Fruit fly (Drosophila melanogaster): ENCODE results near the gene CG6276.

CG6276 gene

DNA sequence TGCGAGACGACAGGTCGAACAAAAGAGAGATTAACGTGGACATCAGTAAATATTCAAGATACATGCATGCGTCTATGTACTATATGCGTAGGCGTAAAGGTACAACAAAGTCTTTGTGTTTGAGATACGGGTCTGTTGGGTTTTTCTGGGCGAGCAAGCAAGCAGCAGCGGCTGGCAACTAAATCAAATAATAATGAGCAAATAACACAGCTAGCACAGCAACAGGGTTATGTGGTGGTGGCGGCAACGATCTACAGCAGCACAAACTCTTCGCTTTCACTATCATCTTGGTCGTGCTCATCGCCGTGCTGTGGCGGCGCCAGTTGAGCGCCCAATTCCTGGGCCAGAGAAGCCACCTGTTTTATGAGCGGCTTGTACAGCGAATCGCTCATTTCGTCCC lies 34.1 kb upstream of the CG6276 start (continued):
- TF ChIP-seq CG12299 (tag; optimal IDR thresholded peaks at IDR 0.05) (no peak), fd3F (GFP tag; optimal IDR thresholded peaks at IDR 0.05) (no peak), CG2199 (GFP tag; IDR thresholded peaks at IDR 0.05) (0 out of 3 replicates have a peak, but pooled peaks have one; percentile 35), CG18599 (GFP tag; optimal IDR thresholded peaks at IDR 0.05) (peak; percentile 20), CG12071 (GFP tag; optimal IDR thresholded peaks at IDR 0.05) (peak; percentile 27), CG6683 (GFP tag; optimal IDR thresholded peaks at IDR 0.05) (no peak), Pdp1 (GFP tag; optimal IDR thresholded peaks at IDR 0.05) (no peak), Hmr (GFP tag; optimal IDR thresholded peaks at IDR 0.05) (peak; percentile 25), CG6813 (GFP tag; optimal IDR thresholded peaks at IDR 0.05) (peak; percentile 44), CG1603 (tag; optimal IDR thresholded peaks at IDR 0.05) (no peak), jigr1 (GFP tag; IDR thresholded peaks at IDR 0.05) (no peak), p53 (GFP tag; optimal IDR thresholded peaks at IDR 0.05) (no peak), Meics (GFP tag; optimal IDR thresholded peaks at IDR 0.05) (peak; percentile 5), bcd (GFP tag; optimal IDR thresholded peaks at IDR 0.05) (no peak), NK7.1 (GFP tag; optimal IDR thresholded peaks at IDR 0.05) (no peak), pros (GFP tag; optimal IDR thresholded peaks at IDR 0.05) (no peak), CHES-1-like (GFP tag; optimal IDR thresholded peaks at IDR 0.05) (no peak)

DNA sequence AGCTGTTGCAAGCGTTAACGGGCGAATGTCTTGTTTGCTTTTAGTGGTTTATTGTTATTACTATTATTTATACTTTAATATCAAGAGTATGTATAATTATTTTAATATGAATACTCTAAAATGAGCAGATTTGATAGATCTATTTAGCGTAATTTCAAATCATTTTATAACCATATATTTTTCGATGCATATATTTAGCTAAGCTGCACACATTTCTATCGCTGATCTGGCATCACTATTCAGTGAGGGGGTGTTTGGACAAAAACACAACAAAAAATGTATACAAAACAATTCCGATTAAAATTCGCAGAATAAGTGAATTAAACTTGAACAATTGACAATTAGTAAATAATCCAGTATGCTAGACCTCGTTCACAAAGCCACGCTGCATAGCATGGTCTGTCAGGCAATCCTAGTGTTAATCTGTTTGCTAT lies 31.1 kb upstream of the CG6276 start, which contains the start of the genes Trs33 and Tmtc4:
Gene Trs33 (minus strand): TSS at position 3 of the 434 bp plus-strand sequence.
Gene Tmtc4 (plus strand): TSS at position 233 of the 434 bp plus-strand sequence.
- TF ChIP-seq CG43689 (GFP tag; IDR thresholded peaks at IDR 0.05) = no peak
- peak in 1 of 2 experiments; percentile 2 for TF ChIP-seq insv (GFP tag; optimal IDR thresholded peaks at IDR 0.05)
- no peak for TF ChIP-seq eyg (GFP tag; optimal IDR thresholded peaks at IDR 0.05)
- no peak for TF ChIP-seq br (optimal IDR thresholded peaks at IDR 0.05)
- TF ChIP-seq YL-1 (GFP tag; optimal IDR thresholded peaks at IDR 0.05) = peak; percentile 11
- TF ChIP-seq CG14050 (GFP tag; IDR thresholded peaks at IDR 0.05) = no peak
- TF ChIP-seq Eip74EF (GFP tag; optimal IDR thresholded peaks at IDR 0.05) = peak in 1 of 2 experiments; percentile 17
- no peak for TF ChIP-seq cato (GFP tag; optimal IDR thresholded peaks at IDR 0.05; ENCODE audit: borderline replicate concordance)
- TF ChIP-seq vvl (GFP tag; IDR thresholded peaks at IDR 0.05) = peak; percentile 71
- no peak for TF ChIP-seq fd3F (GFP tag; optimal IDR thresholded peaks at IDR 0.05)
- TF ChIP-seq CG13123 (GFP tag; optimal IDR thresholded peaks at IDR 0.05) = peak; percentile 15
- TF ChIP-seq Aef1 (GFP tag; IDR thresholded peaks at IDR 0.05) = peak; percentile 43; the same call in 2 of the 3 replicates
- no peak for TF ChIP-seq z (GFP tag; IDR thresholded peaks at IDR 0.05)
- TF ChIP-seq Meics (GFP tag; optimal IDR thresholded peaks at IDR 0.05) = peak; percentile 34
- TF ChIP-seq phol (tag; optimal IDR thresholded peaks at IDR 0.05) = peak; percentile 38
- no peak for TF ChIP-seq pan (optimal IDR thresholded peaks at IDR 0.05)
- no peak for TF ChIP-seq pan (GFP tag; optimal IDR thresholded peaks at IDR 0.05 in 1 of 2, IDR thresholded peaks at IDR 0.05 in 1 of 2)
- peak; percentile 30 for TF ChIP-seq Hmr (GFP tag; optimal IDR thresholded peaks at IDR 0.05)
- TF ChIP-seq CG13624 (GFP tag; optimal IDR thresholded peaks at IDR 0.05) = no peak
- no peak for TF ChIP-seq HmgD (GFP tag; optimal IDR thresholded peaks at IDR 0.05)
- TF ChIP-seq Usf (GFP tag; optimal IDR thresholded peaks at IDR 0.05) = no peak
- TF ChIP-seq CG12299 (tag; optimal IDR thresholded peaks at IDR 0.05) = peak; percentile 8
- peak; percentile 21 for TF ChIP-seq CG12104 (GFP tag; optimal IDR thresholded peaks at IDR 0.05)
- TF ChIP-seq cas (GFP tag; IDR thresholded peaks at IDR 0.05) = no peak
- TF ChIP-seq chinmo (GFP tag; IDR thresholded peaks at IDR 0.05; ENCODE audit: partially characterized antibody) = no peak
- TF ChIP-seq jigr1 (GFP tag; IDR thresholded peaks at IDR 0.05) = no peak
- no peak for TF ChIP-seq nom (GFP tag; optimal IDR thresholded peaks at IDR 0.05)
- TF ChIP-seq CG7556 (GFP tag; optimal IDR thresholded peaks at IDR 0.05) = peak; percentile 34
- TF ChIP-seq CG34376 (GFP tag; optimal IDR thresholded peaks at IDR 0.05) = peak; percentile 15
- peak; percentile 85 for TF ChIP-seq row (GFP tag; IDR thresholded peaks at IDR 0.05)
- TF ChIP-seq CG10431 (GFP tag; optimal IDR thresholded peaks at IDR 0.05) = peak; percentile 3
- TF ChIP-seq ase (GFP tag; IDR thresholded peaks at IDR 0.05) = peak; percentile 37; the same call in 1 of the 3 replicates
- TF ChIP-seq Awh (GFP tag; IDR thresholded peaks at IDR 0.05) = no peak
- no peak for TF ChIP-seq Dbx (GFP tag; IDR thresholded peaks at IDR 0.05)
- TF ChIP-seq chm (GFP tag; IDR thresholded peaks at IDR 0.05) = no peak
- TF ChIP-seq CG12071 (GFP tag; optimal IDR thresholded peaks at IDR 0.05) = no peak
- peak in 1 of 3 experiments; percentile 40 for TF ChIP-seq lola (GFP tag; optimal IDR thresholded peaks at IDR 0.05)
- TF ChIP-seq NK7.1 (GFP tag; optimal IDR thresholded peaks at IDR 0.05) = no peak
- TF ChIP-seq trh (GFP tag; optimal IDR thresholded peaks at IDR 0.05) = no peak

All from whole organism, embryonic.